Worm (Caenorhabditis elegans): ENCODE data around the gene adk-1.

DNA sequence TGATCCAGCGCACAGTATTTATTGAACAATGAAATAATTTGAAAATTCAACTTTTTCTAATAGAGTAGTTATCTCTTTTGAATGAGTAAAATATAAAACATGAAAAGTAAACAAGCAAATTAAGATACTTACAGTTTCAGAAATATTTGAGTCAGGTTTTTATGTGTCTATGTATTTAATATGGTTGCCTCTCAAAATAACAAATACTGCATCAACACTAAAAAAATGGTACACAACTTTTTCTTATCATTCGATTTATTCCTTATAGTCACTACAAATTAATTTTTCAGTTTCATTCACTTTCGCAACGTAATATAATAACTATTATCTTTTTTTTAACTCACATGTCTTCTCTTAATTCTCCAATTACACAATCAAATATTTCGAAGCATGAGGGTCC is 36.8 kb upstream of the adk-1 start:
- no peak for TF ChIP-seq snpc-4 (tag; optimal IDR thresholded peaks at IDR 0.05)
- no peak for TF ChIP-seq lin-39 (tag; optimal IDR thresholded peaks at IDR 0.05)
- no peak for TF ChIP-seq lsy-2 (tag; optimal IDR thresholded peaks at IDR 0.05)
- TF ChIP-seq pqm-1 (tag; optimal IDR thresholded peaks at IDR 0.05), result no peak
- TF ChIP-seq egl-27 (tag; optimal IDR thresholded peaks at IDR 0.05), result no peak
- no peak for TF ChIP-seq grh-1 (GFP tag; IDR thresholded peaks at IDR 0.05)
- TF ChIP-seq lin-13 (GFP tag; optimal IDR thresholded peaks at IDR 0.05), result no peak
- no peak for TF ChIP-seq unc-62 (GFP tag; optimal IDR thresholded peaks at IDR 0.05)
- no peak for TF ChIP-seq pax-3 (tag; optimal IDR thresholded peaks at IDR 0.05)
- no peak for TF ChIP-seq lin-14 (GFP tag; optimal IDR thresholded peaks at IDR 0.05)
